Fruit fly (Drosophila melanogaster) whole organism, embryonic: ENCODE measurements around the gene kis.

Experiments used
- Ada2b ChIP-seq: fragments of 200-800 bp; sonication (Bioruptor generic); IDR thresholded peaks from 2 replicates; pipeline ENCODE4 v1.3.6; 2022; ENCODE audit warnings: missing biosample characterization, missing genetic modification characterization
- Asciz ChIP-seq: fragments of 200-800 bp; sonication (Bioruptor generic); optimal IDR thresholded peaks from 2 replicates; lab custom pipeline; 2017; ENCODE audit warnings: missing biosample characterization, mild to moderate bottlenecking, missing genetic modification characterization, missing genetic modification reagents
- Atf-2 ChIP-seq: fragments of 200-800 bp; sonication (Bioruptor generic); optimal IDR thresholded peaks from 2 replicates; lab custom pipeline; 2016; ENCODE audit warnings: missing biosample characterization, missing genetic modification characterization
- Atf3 ChIP-seq: fragments of 200-800 bp; sonication (Bioruptor generic); optimal IDR thresholded peaks from 3 replicates; lab custom pipeline; 2016; ENCODE audit warnings: missing biosample characterization, missing genetic modification characterization
- CG11696 ChIP-seq: fragments of 200-800 bp; sonication (Bioruptor generic); IDR thresholded peaks from 2 replicates; pipeline ENCODE4 v1.3.6; 2022; ENCODE audit warnings: missing biosample characterization, missing genetic modification characterization
- CG12071 ChIP-seq: fragments of 200-800 bp; sonication (Bioruptor generic); optimal IDR thresholded peaks from 3 replicates; lab custom pipeline; 2018; ENCODE audit warnings: missing biosample characterization, mild to moderate bottlenecking, missing genetic modification characterization
- CG12391 ChIP-seq: fragments of 200-800 bp; sonication (Bioruptor generic); optimal IDR thresholded peaks from 3 replicates; lab custom pipeline; 2018; ENCODE audit warnings: missing biosample characterization, mild to moderate bottlenecking, missing genetic modification characterization, moderate library complexity
- CG13123 ChIP-seq: fragments of 200-800 bp; sonication (Bioruptor generic); optimal IDR thresholded peaks from 2 replicates; lab custom pipeline; 2016; ENCODE audit warnings: missing biosample characterization, missing genetic modification characterization
- CG13424 ChIP-seq: fragments of 200-800 bp; sonication (Bioruptor generic); optimal IDR thresholded peaks from 2 replicates; lab custom pipeline; 2019; ENCODE audit warnings: missing biosample characterization, mild to moderate bottlenecking, missing genetic modification characterization, moderate library complexity
- CG14710 ChIP-seq: fragments of 200-800 bp; sonication (Bioruptor generic); optimal IDR thresholded peaks from 3 replicates; lab custom pipeline; 2019; ENCODE audit warnings: missing biosample characterization, mild to moderate bottlenecking, missing genetic modification characterization, moderate library complexity
- CG15479 ChIP-seq: fragments of 200-800 bp; sonication (Bioruptor generic); optimal IDR thresholded peaks from 3 replicates; lab custom pipeline; 2019; ENCODE audit warnings: missing biosample characterization, mild to moderate bottlenecking, missing genetic modification characterization, moderate library complexity
- CG17361 ChIP-seq: fragments of 200-800 bp; sonication (Bioruptor generic); IDR thresholded peaks from 3 replicates; pipeline ENCODE4 v1.3.6; 2022; ENCODE audit warnings: missing biosample characterization, missing genetic modification characterization
- CG1792 ChIP-seq: fragments of 200-800 bp; sonication (Bioruptor generic); optimal IDR thresholded peaks from 2 replicates; lab custom pipeline; 2016; ENCODE audit warnings: missing biosample characterization, missing genetic modification characterization
- CG2889 ChIP-seq: fragments of 200-800 bp; sonication (Bioruptor generic); IDR thresholded peaks from 3 replicates; pipeline ENCODE4 v1.3.6; 2022; ENCODE audit warnings: missing biosample characterization, missing genetic modification characterization
- CG30020 ChIP-seq: fragments of 200-800 bp; optimal IDR thresholded peaks from 2 replicates; lab custom pipeline; 2019; ENCODE audit warnings: missing biosample characterization, mild to moderate bottlenecking, missing genetic modification characterization, moderate library complexity
- CG3065 ChIP-seq: fragments of 200-800 bp; sonication (Bioruptor generic); optimal IDR thresholded peaks from 2 replicates; lab custom pipeline; 2016; ENCODE audit warnings: missing biosample characterization, missing genetic modification characterization
- CG31365 ChIP-seq: fragments of 200-800 bp; sonication (Bioruptor generic); optimal IDR thresholded peaks from 2 replicates; lab custom pipeline; 2018; ENCODE audit warnings: missing biosample characterization, mild to moderate bottlenecking, missing genetic modification characterization
- CG33557 ChIP-seq: fragments of 200-800 bp; sonication (Bioruptor generic); optimal IDR thresholded peaks from 2 replicates; lab custom pipeline; 2019; ENCODE audit warnings: missing biosample characterization, mild to moderate bottlenecking, missing genetic modification characterization, moderate library complexity
- CG4707 ChIP-seq: fragments of 200-800 bp; sonication (Bioruptor generic); optimal IDR thresholded peaks from 2 replicates; lab custom pipeline; 2018; ENCODE audit warnings: missing biosample characterization, mild to moderate bottlenecking, missing genetic modification characterization, moderate library complexity
- CG6791 ChIP-seq: fragments of 200-800 bp; sonication (Bioruptor generic); IDR thresholded peaks from 3 replicates; pipeline ENCODE4 v1.3.6; 2022; ENCODE audit warnings: missing biosample characterization, missing genetic modification characterization; ENCODE audit not compliant: partially characterized antibody
- CG7963 ChIP-seq: fragments of 200-800 bp; sonication (Bioruptor generic); IDR thresholded peaks from 3 replicates; pipeline ENCODE4 v1.3.6; 2022; ENCODE audit warnings: missing biosample characterization, missing genetic modification characterization; ENCODE audit not compliant: partially characterized antibody
- CG8281 ChIP-seq: fragments of 200-800 bp; sonication (Bioruptor generic); optimal IDR thresholded peaks from 2 replicates; lab custom pipeline; 2018; ENCODE audit warnings: missing biosample characterization, mild to moderate bottlenecking, missing genetic modification characterization, moderate library complexity
- CG8944 ChIP-seq: fragments of 200-800 bp; sonication (Bioruptor generic); optimal IDR thresholded peaks from 3 replicates; lab custom pipeline; 2016; ENCODE audit warnings: missing biosample characterization, missing genetic modification characterization
- CG9437 ChIP-seq: fragments of 200-800 bp; sonication (Bioruptor generic); optimal IDR thresholded peaks from 2 replicates; lab custom pipeline; 2018; ENCODE audit warnings: missing biosample characterization, mild to moderate bottlenecking, missing genetic modification characterization
- CG9727 ChIP-seq: fragments of 200-800 bp; sonication (Bioruptor generic); optimal IDR thresholded peaks from 3 replicates; lab custom pipeline; 2017; ENCODE audit warnings: missing biosample characterization, mild to moderate bottlenecking, missing genetic modification characterization
- D19A ChIP-seq: fragments of 200-800 bp; optimal IDR thresholded peaks from 3 replicates; lab custom pipeline; 2019; ENCODE audit warnings: missing biosample characterization, mild to moderate bottlenecking, missing genetic modification characterization, moderate library complexity
- Dek ChIP-seq: fragments of 200-800 bp; sonication (Bioruptor generic); optimal IDR thresholded peaks from 3 replicates; lab custom pipeline; 2019; ENCODE audit warnings: missing biosample characterization, mild to moderate bottlenecking, missing genetic modification characterization, moderate library complexity
- Dip2 ChIP-seq: fragments of 200-800 bp; sonication (Bioruptor generic); IDR thresholded peaks from 2 replicates; pipeline ENCODE4 v1.3.6; 2022; ENCODE audit warnings: missing biosample characterization, missing genetic modification characterization
- Dip3 ChIP-seq: fragments of 200-800 bp; sonication (Bioruptor generic); optimal IDR thresholded peaks from 3 replicates; lab custom pipeline; 2016; ENCODE audit warnings: missing biosample characterization, missing genetic modification characterization
- H15 ChIP-seq: fragments of 200-800 bp; sonication (Bioruptor generic); IDR thresholded peaks from 3 replicates; pipeline ENCODE4 v1.3.6; 2022; ENCODE audit warnings: missing biosample characterization, missing genetic modification characterization
- MBD-R2 ChIP-seq: fragments of 200-800 bp; sonication (Bioruptor generic); IDR thresholded peaks from 2 replicates; pipeline ENCODE4 v1.3.6; 2022; ENCODE audit warnings: missing biosample characterization, missing genetic modification characterization
- MTF-1 ChIP-seq: fragments of 200-800 bp; sonication (Bioruptor generic); optimal IDR thresholded peaks from 2 replicates; lab custom pipeline; 2018; ENCODE audit warnings: missing biosample characterization, mild to moderate bottlenecking, missing genetic modification characterization, borderline replicate concordance
- Mrtf ChIP-seq: fragments of 200-800 bp; sonication (Bioruptor generic); IDR thresholded peaks from 3 replicates; pipeline ENCODE4 v1.3.6; 2022; ENCODE audit warnings: missing biosample characterization, missing genetic modification characterization
- PHDP ChIP-seq: fragments of 200-800 bp; sonication (Bioruptor generic); optimal IDR thresholded peaks from 3 replicates; lab custom pipeline; 2018; ENCODE audit warnings: missing biosample characterization, mild to moderate bottlenecking, missing genetic modification characterization, moderate library complexity
- Scr ChIP-seq: fragments of 200-800 bp; sonication (Bioruptor generic); IDR thresholded peaks from 2 replicates; pipeline ENCODE4 v1.3.6; 2022; ENCODE audit warnings: missing biosample characterization, missing genetic modification characterization; ENCODE audit not compliant: partially characterized antibody
- Sox100B ChIP-seq: fragments of 200-800 bp; sonication (Bioruptor generic); optimal IDR thresholded peaks from 3 replicates; lab custom pipeline; 2018; ENCODE audit warnings: missing biosample characterization, mild to moderate bottlenecking, missing genetic modification characterization
- Trl ChIP-seq, 3 experiments: fragments of >200 bp in 2 of 3; fragments of 200-800 bp in 1 of 3; sonication (Bioruptor generic) in 1 of 3; optimal IDR thresholded peaks; 2 replicates in 1 of 3; 3 replicates in 2 of 3; lab custom pipeline; 2016 to 2017; ENCODE audit warnings: missing biosample characterization in 1 of 3, missing genetic modification characterization in 1 of 3
- bcd ChIP-seq: fragments of 200-800 bp; sonication (Bioruptor generic); optimal IDR thresholded peaks from 2 replicates; lab custom pipeline; 2017; ENCODE audit warnings: missing biosample characterization, mild to moderate bottlenecking, missing genetic modification characterization
- cato ChIP-seq: fragments of 200-800 bp; sonication (Bioruptor generic); optimal IDR thresholded peaks from 2 replicates; lab custom pipeline; 2016; ENCODE audit warnings: missing biosample characterization, missing genetic modification characterization, borderline replicate concordance
- disco-r ChIP-seq: fragments of 200-800 bp; sonication (Bioruptor generic); optimal IDR thresholded peaks from 2 replicates; lab custom pipeline; 2016; ENCODE audit warnings: missing biosample characterization, missing genetic modification characterization
- insv ChIP-seq, 2 experiments: fragments of 200-800 bp; sonication (Bioruptor generic); optimal IDR thresholded peaks; 3 replicates each; lab custom pipeline; 2016 to 2018; ENCODE audit warnings: missing biosample characterization in 2 of 2, missing genetic modification characterization in 2 of 2
- lola ChIP-seq, 3 experiments: fragments of >200 bp in 2 of 3; fragments of 200-800 bp in 1 of 3; sonication (Bioruptor generic) in 1 of 3; optimal IDR thresholded peaks; 2 replicates each; lab custom pipeline; 2017 to 2019; ENCODE audit warnings: missing biosample characterization in 3 of 3, missing genetic modification characterization in 3 of 3, mild to moderate bottlenecking in 1 of 3, moderate library complexity in 1 of 3
- rib ChIP-seq: fragments of 200-800 bp; sonication (Bioruptor generic); IDR thresholded peaks from 2 replicates; pipeline ENCODE4 v1.3.6; 2022; ENCODE audit warnings: missing biosample characterization, missing genetic modification characterization
- sna ChIP-seq: fragments of 200-800 bp; sonication (Bioruptor generic); IDR thresholded peaks from 2 replicates; pipeline ENCODE4 v1.3.6; 2022; ENCODE audit warnings: missing biosample characterization, missing genetic modification characterization; ENCODE audit not compliant: partially characterized antibody
- so ChIP-seq: fragments of 200-800 bp; sonication (Bioruptor generic); IDR thresholded peaks from 3 replicates; pipeline ENCODE4 v1.3.6; 2022; ENCODE audit warnings: missing biosample characterization, missing genetic modification characterization
- sob ChIP-seq: fragments of 200-800 bp; sonication (Bioruptor generic); IDR thresholded peaks from 2 replicates; pipeline ENCODE4 v1.3.6; 2022; ENCODE audit warnings: missing biosample characterization, missing genetic modification characterization
- ssp ChIP-seq: fragments of 200-800 bp; sonication (Bioruptor generic); IDR thresholded peaks from 2 replicates; pipeline ENCODE4 v1.3.6; 2022; ENCODE audit warnings: missing biosample characterization, missing genetic modification characterization
- tap ChIP-seq: fragments of 200-800 bp; optimal IDR thresholded peaks from 3 replicates; lab custom pipeline; 2019; ENCODE audit warnings: missing biosample characterization, mild to moderate bottlenecking, missing genetic modification characterization, moderate library complexity
- z ChIP-seq: fragments of 200-800 bp; sonication (Bioruptor generic); IDR thresholded peaks from 3 replicates; pipeline ENCODE4 v1.3.6; 2022; ENCODE audit warnings: missing biosample characterization, missing genetic modification characterization

Gene kis

DNA sequence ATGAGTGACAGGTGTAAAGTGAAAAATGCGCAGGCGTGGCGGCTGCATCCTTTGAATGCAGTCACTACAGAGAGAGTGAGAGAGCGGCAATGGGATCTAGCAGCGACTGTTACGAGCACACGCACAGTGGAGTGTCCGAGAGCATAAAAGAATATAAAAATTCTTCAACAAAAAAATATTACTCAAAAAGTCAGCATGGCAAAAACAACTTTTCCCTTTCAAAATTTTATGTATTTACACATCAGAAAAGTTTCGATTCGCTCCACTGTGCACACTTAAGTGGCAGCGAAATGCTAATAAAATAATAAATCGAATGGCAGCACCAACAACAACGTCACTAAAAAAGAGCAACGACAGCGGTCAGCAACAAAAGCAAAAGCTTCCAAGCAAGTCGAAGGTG, 27.3 kb downstream of the kis start (continued):
- TF ChIP-seq ssp (GFP tag; lab: Robert Waterston, UW), result peak; percentile 71
- TF ChIP-seq D19A (tag; lab: Kevin White, UChicago), result peak; percentile 75
- no peak for TF ChIP-seq Scr (GFP tag; lab: Robert Waterston, UW)
- TF ChIP-seq sna, result no peak
- no peak for TF ChIP-seq CG7963 (GFP tag; lab: Robert Waterston, UW)
- peak; percentile 90 for TF ChIP-seq CG12391 (tag; lab: Kevin White, UChicago)
- TF ChIP-seq bcd (GFP tag; lab: Kevin White, UChicago), result peak; percentile 83
- peak; percentile 70 for TF ChIP-seq CG13424 (tag; lab: Kevin White, UChicago)
- peak; percentile 80 for TF ChIP-seq CG14710 (tag; lab: Kevin White, UChicago)
- TF ChIP-seq CG8944 (GFP tag; lab: Kevin White, UChicago), result peak; percentile 80
- peak; percentile 85 for TF ChIP-seq Sox100B (GFP tag; lab: Kevin White, UChicago)
- peak in 1 of 2 experiments; percentile 70 for TF ChIP-seq insv (GFP tag; optimal IDR thresholded peaks at IDR 0.05; lab: Kevin White, UChicago)
- peak; percentile 76 for TF ChIP-seq tap (tag; lab: Kevin White, UChicago)
- peak in 1 of 3 experiments; percentile 86 for TF ChIP-seq lola (GFP tag; optimal IDR thresholded peaks at IDR 0.05; lab: Kevin White, UChicago)
- peak in 1 of 2 experiments; percentile 40 for TF ChIP-seq Trl (optimal IDR thresholded peaks at IDR 0.05; lab: Kevin White, UChicago)
- peak; percentile 86 for TF ChIP-seq Trl (GFP tag; optimal IDR thresholded peaks at IDR 0.05; lab: Kevin White, UChicago)
- TF ChIP-seq CG4707 (GFP tag; lab: Kevin White, UChicago), result peak; percentile 98
- no peak for TF ChIP-seq z
- TF ChIP-seq CG3065, result peak; percentile 76
- TF ChIP-seq CG12071 (GFP tag; lab: Kevin White, UChicago), result peak; percentile 81
- peak; percentile 72 for TF ChIP-seq CG33557
- peak; percentile 63 for TF ChIP-seq Dek
- peak; percentile 88 for TF ChIP-seq H15 (GFP tag; lab: Robert Waterston, UW)
- TF ChIP-seq rib (GFP tag; lab: Robert Waterston, UW), result peak; percentile 25; the same call in 1 of the 2 replicates
- peak; percentile 70 for TF ChIP-seq CG13123 (GFP tag; lab: Kevin White, UChicago)
- TF ChIP-seq CG17361 (GFP tag; lab: Robert Waterston, UW), result peak; percentile 90
- TF ChIP-seq CG31365, result peak; percentile 23
- TF ChIP-seq MTF-1 (GFP tag; lab: Kevin White, UChicago), result peak; percentile 40
- peak; percentile 87 for TF ChIP-seq Ada2b
- TF ChIP-seq PHDP, result peak; percentile 80
- TF ChIP-seq Dip3 (GFP tag; lab: Kevin White, UChicago), result peak; percentile 67
- TF ChIP-seq CG8281, result peak; percentile 48
- no peak for TF ChIP-seq CG15479 (GFP tag; lab: Kevin White, UChicago)
- peak; percentile 1 for TF ChIP-seq CG30020
- TF ChIP-seq CG9727 (GFP tag; lab: Kevin White, UChicago), result peak; percentile 93
- TF ChIP-seq cato (GFP tag; lab: Kevin White, UChicago), result peak; percentile 69
- peak; percentile 93 for TF ChIP-seq so (GFP tag; lab: Robert Waterston, UW)
- TF ChIP-seq CG1792, result peak; percentile 66
- no peak for TF ChIP-seq CG6791
- peak; percentile 82 for TF ChIP-seq Mrtf (GFP tag; lab: Robert Waterston, UW)
- TF ChIP-seq CG2889 (GFP tag; lab: Robert Waterston, UW), result peak; percentile 61; the same call in 2 of the 3 replicates
- peak; percentile 39; the same call in 1 of the 2 replicates for TF ChIP-seq Dip2 (GFP tag; lab: Robert Waterston, UW)
- TF ChIP-seq Atf-2 (GFP tag; lab: Kevin White, UChicago), result peak; percentile 90
- peak; percentile 46 for TF ChIP-seq MBD-R2 (GFP tag; lab: Robert Waterston, UW)
- peak; percentile 80 for TF ChIP-seq Atf3
- peak; percentile 73 for TF ChIP-seq disco-r (GFP tag; lab: Kevin White, UChicago)
- TF ChIP-seq CG11696 (GFP tag; lab: Robert Waterston, UW), result peak; percentile 83
- peak; percentile 83 for TF ChIP-seq sob (GFP tag; lab: Robert Waterston, UW)
- peak; percentile 74 for TF ChIP-seq CG9437 (GFP tag; lab: Kevin White, UChicago)
- peak; percentile 90 for TF ChIP-seq Asciz (GFP tag; lab: Kevin White, UChicago)
